Worm (Caenorhabditis elegans): ENCODE measurements around the gene srab-20.

ce11 chrV:3388299-3388698, 40.5 kb upstream of the srab-20 start:
- TF ChIP-seq flt-1 (GFP tag; IDR thresholded peaks at IDR 0.05) (no peak), F13C5.2 (tag; optimal IDR thresholded peaks at IDR 0.05) (no peak), sea-1 (GFP tag; conservative IDR thresholded peaks at IDR 0.05) (no peak), ceh-13 (GFP tag; optimal IDR thresholded peaks at IDR 0.05) (no peak)
